Fruit fly (Drosophila melanogaster): ENCODE data around the gene CG33648.
A peak's percentile ranks its signal among the peaks of the same experiment; 100 is the strongest.

The CG33648 gene

dm6 chr2L:14515222-14516044 is 8.7 kb upstream of the CG33648 start (continued):
- peak; percentile 23 for TF ChIP-seq CG8281 (tag; optimal IDR thresholded peaks at IDR 0.05)
- TF ChIP-seq Nf-YB (GFP tag; optimal IDR thresholded peaks at IDR 0.05) = peak; percentile 34
- TF ChIP-seq wdn (GFP tag; IDR thresholded peaks at IDR 0.05) = no peak
- TF ChIP-seq Max (GFP tag; optimal IDR thresholded peaks at IDR 0.05) = peak; percentile 59
- peak; percentile 76; the same call in 2 of the 3 replicates for TF ChIP-seq CG11695 (GFP tag; IDR thresholded peaks at IDR 0.05)
- TF ChIP-seq zfh1 (GFP tag; IDR thresholded peaks at IDR 0.05) = peak; percentile 57; the same call in 1 of the 3 replicates
- TF ChIP-seq Bgb (GFP tag; IDR thresholded peaks at IDR 0.05; ENCODE audit: partially characterized antibody) = no peak
- TF ChIP-seq CG8924 (tag; optimal IDR thresholded peaks at IDR 0.05) = peak; percentile 80
- no peak for TF ChIP-seq bowl (GFP tag; IDR thresholded peaks at IDR 0.05)
- peak; percentile 46 for TF ChIP-seq CG15696 (tag; optimal IDR thresholded peaks at IDR 0.05)
- TF ChIP-seq tll (GFP tag; optimal IDR thresholded peaks at IDR 0.05) = no peak
- peak; percentile 47; the same call in 1 of the 2 replicates for TF ChIP-seq CG17328 (GFP tag; IDR thresholded peaks at IDR 0.05)
- TF ChIP-seq CG15011 (GFP tag; optimal IDR thresholded peaks at IDR 0.05) = peak; percentile 51
- TF ChIP-seq CG14860 (GFP tag; IDR thresholded peaks at IDR 0.05; ENCODE audit: partially characterized antibody) = no peak
- peak; percentile 6; the same call in 1 of the 2 replicates for TF ChIP-seq ara (GFP tag; IDR thresholded peaks at IDR 0.05)
- no peak for TF ChIP-seq NC2β (GFP tag; optimal IDR thresholded peaks at IDR 0.05)
- peak; percentile 30 for TF ChIP-seq scrt (GFP tag; optimal IDR thresholded peaks at IDR 0.05)
- peak; percentile 40; the same call in 1 of the 3 replicates for TF ChIP-seq CG3726 (GFP tag; IDR thresholded peaks at IDR 0.05)
- peak; percentile 60 for TF ChIP-seq gcm (GFP tag; optimal IDR thresholded peaks at IDR 0.05)
- no peak for TF ChIP-seq stwl (tag; optimal IDR thresholded peaks at IDR 0.05)
- TF ChIP-seq CG17385 (GFP tag; optimal IDR thresholded peaks at IDR 0.05) = peak; percentile 62
- TF ChIP-seq gfzf (GFP tag; optimal IDR thresholded peaks at IDR 0.05) = no peak
- no peak for TF ChIP-seq Mad (GFP tag; optimal IDR thresholded peaks at IDR 0.05)
- TF ChIP-seq CG7372 (GFP tag; IDR thresholded peaks at IDR 0.05) = peak; percentile 57; the same call in 1 of the 2 replicates
- TF ChIP-seq org-1 (GFP tag; optimal IDR thresholded peaks at IDR 0.05) = peak; percentile 60
- peak; percentile 86 for TF ChIP-seq phol (tag; optimal IDR thresholded peaks at IDR 0.05)
- TF ChIP-seq CG13296 (GFP tag; optimal IDR thresholded peaks at IDR 0.05) = peak; percentile 37
- TF ChIP-seq crp (GFP tag; optimal IDR thresholded peaks at IDR 0.05) = peak in 1 of 2 experiments; percentile 12
- TF ChIP-seq D19A (tag; optimal IDR thresholded peaks at IDR 0.05) = peak; percentile 71
- peak in 1 of 3 experiments; percentile 43 for TF ChIP-seq Stat92E (GFP tag; optimal IDR thresholded peaks at IDR 0.05)
- peak; percentile 61 for TF ChIP-seq az2 (GFP tag; optimal IDR thresholded peaks at IDR 0.05)
- no peak for TF ChIP-seq CG3065 (GFP tag; optimal IDR thresholded peaks at IDR 0.05)
- TF ChIP-seq trem (tag; optimal IDR thresholded peaks at IDR 0.05) = peak; percentile 54
- TF ChIP-seq CG10321 (GFP tag; IDR thresholded peaks at IDR 0.05) = no peak
- TF ChIP-seq CG12391 (tag; optimal IDR thresholded peaks at IDR 0.05) = peak; percentile 79
- TF ChIP-seq Blimp-1 (GFP tag; optimal IDR thresholded peaks at IDR 0.05) = peak; percentile 71
- no peak for TF ChIP-seq CG3163 (GFP tag; optimal IDR thresholded peaks at IDR 0.05)
- peak; percentile 58 for TF ChIP-seq ATbp (GFP tag; optimal IDR thresholded peaks at IDR 0.05)
- no peak for TF ChIP-seq Doc2 (GFP tag; IDR thresholded peaks at IDR 0.05)
- TF ChIP-seq CG9876 (GFP tag; optimal IDR thresholded peaks at IDR 0.05) = no peak
- peak; percentile 85 for TF ChIP-seq CG11504 (tag; optimal IDR thresholded peaks at IDR 0.05)
- TF ChIP-seq CG17802 (tag; optimal IDR thresholded peaks at IDR 0.05) = peak; percentile 8
- peak; percentile 91 for TF ChIP-seq Ets65A (GFP tag)
- TF ChIP-seq onecut (GFP tag; IDR thresholded peaks at IDR 0.05) = peak; percentile 52; the same call in 1 of the 2 replicates
- TF ChIP-seq CG12769 (tag; optimal IDR thresholded peaks at IDR 0.05) = peak; percentile 7
- peak; percentile 45 for TF ChIP-seq CG6654 (GFP tag; optimal IDR thresholded peaks at IDR 0.05)
- TF ChIP-seq CG2712 (tag; optimal IDR thresholded peaks at IDR 0.05) = peak; percentile 88

Data from whole organism, embryonic.